Fruit fly (Drosophila melanogaster): Measurements from ENCODE around the gene CG34283.

Gene CG34283

dm6 chr3R:18722490-18722889 lies at the start of gene CG34283:
Gene CG34283, minus strand, starts transcription at chr3R:18722590.
- no peak for TF ChIP-seq noc (tag; optimal IDR thresholded peaks at IDR 0.05)

DNA sequence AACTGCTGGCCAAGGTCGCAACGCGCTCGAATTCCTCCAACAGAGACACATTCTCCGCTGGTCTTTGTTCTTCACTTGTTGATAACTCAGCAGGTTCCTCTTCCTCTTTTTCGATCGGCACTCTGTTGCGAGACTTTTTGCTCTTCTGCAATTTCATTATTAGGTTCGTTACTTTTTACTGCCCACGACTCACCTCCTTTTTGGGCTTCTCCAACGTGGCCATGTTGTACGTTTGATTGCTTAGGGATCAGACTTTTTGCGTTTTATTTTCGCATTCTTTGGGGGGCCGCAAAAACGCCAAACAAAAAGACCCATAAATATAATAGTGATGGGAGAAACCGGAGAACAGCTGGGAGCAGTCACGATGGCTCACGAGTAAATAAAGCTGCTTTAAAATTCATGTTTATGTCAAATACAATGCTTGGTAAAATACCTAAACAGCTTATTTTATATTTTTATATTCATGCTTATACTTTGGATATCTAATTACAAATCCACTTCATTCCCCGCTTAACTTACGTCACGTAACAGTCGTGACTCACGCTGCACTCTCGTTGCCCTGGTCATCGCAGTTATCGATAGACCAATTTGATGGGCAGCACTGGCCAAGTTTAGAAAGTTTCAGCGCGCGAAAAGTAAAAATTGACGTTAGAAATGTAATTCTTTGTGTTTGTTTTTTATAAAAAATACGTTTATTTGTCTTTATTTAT lies 36.3 kb upstream of the CG34283 start, which contains the start of gene Epg5:
Gene Epg5, minus strand, starts transcription at position 326 of the 710 bp plus-strand sequence.
- no peak for TF ChIP-seq noc (tag; optimal IDR thresholded peaks at IDR 0.05)

DNA sequence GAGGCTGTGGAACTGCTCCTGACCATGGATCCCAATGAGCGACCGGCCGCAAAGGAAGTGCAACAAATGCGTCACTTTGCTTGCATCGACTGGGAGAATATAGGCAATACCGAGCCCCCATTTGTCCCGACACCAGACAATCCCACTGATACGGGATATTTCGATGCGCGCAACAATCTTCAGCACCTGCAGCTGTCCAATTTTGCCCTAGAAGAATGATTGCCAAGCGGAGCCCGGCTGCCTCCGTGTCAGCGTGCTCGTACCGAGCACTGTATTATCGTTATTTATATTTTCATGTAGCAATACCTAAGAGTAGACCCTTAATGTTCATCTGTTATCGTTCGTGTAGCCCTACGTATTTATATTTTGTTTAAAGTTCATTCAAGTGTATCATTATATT lies 27.4 kb upstream of the CG34283 start:
- no peak for TF ChIP-seq noc (tag; optimal IDR thresholded peaks at IDR 0.05)

DNA sequence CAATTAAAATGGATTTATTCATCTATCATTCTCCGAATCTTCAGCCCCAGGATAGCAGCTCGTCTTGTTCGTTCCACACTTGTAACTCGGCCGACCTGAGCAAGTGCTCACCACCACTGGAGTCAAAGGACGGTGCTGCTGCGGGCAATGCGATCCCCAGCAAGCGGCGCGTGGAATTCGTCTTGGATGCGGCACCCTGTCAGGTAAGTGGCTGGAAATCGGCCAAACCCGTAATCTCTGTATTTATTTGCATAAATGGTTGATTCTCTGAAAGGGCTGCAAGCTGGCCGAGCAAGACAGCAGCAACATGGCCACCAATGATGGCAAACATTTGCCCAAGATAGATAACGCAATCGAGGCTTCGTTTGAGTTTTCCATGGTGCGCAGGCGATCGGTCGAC lies 25.7 kb upstream of the CG34283 start:
- no peak for TF ChIP-seq noc (tag; optimal IDR thresholded peaks at IDR 0.05)

dm6 chr3R:18745961-18746468 lies 23.6 kb upstream of the CG34283 start, which contains the start of the genes PGS1 and gwl:
Gene PGS1, minus strand, starts transcription at chr3R:18746041.
Gene gwl, plus strand, starts transcription at chr3R:18746370.
- no peak for TF ChIP-seq noc (tag; optimal IDR thresholded peaks at IDR 0.05)

- peak; percentile 62 for TF ChIP-seq noc (tag; optimal IDR thresholded peaks at IDR 0.05)
These were observed 21.0 kb upstream of the CG34283 start, which contains the start of gene Mekk1 for dm6 chr3R:18743270-18743922. Gene Mekk1, minus strand, starts transcription at chr3R:18743594.

DNA sequence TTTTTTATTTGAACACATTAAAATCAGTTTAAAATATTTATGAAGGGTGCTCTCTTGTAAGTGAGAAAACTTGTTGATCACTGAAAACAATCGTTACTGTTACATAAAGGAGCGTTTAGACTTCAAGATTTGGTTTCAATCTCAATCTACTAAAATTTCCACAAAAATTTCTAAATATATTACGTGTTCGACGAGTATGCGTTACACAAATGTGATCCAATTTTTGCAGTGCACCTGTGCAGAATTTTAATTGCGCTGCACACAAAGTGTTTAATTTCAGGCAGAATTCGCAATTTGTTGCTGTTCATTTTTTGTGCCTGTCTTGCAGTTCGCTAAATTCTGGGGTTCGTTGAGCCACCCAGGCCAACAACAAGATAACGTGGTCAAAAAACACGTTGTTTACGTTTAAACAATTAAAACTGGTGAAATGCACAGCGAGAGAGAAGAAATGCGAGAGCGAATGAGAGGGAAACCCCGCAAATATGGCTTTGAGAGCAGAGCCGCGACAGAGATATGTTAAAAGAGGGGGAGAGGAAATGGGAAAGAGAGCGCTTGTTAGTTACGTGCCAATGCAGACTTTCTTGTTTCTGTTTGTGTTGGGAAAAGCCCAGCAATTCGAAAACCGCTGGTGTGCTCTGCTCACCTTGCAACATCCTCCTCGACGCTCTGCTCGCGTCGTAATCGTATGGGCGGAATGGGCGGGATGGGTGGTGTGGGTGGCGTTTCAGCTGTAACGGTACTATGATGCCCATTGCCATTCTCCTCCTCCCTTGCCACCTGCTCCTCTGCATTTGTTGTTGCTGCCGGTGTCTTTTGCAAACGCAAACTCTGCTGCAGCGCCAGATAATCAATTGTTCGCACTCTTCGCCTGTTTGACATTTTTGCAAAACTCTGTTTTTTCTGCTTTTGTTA lies 20.2 kb upstream of the CG34283 start:
- TF ChIP-seq noc (tag; optimal IDR thresholded peaks at IDR 0.05), result no peak

DNA sequence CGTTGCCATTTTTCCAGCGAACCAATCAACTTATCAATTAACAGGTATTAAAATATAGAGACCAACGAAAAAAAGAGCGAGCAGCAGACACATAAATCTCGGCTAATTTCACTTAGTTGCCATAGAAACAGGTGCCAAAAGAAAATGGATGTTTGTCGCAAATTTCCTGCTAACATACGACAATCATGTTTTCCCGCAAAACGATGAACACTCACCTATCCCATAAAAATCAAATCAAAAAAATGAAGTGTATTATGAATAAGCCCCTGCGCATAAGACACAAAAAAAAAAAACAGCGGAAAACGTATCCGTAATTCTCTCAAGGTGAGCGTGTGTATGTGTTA lies 19.4 kb upstream of the CG34283 start:
- TF ChIP-seq noc (tag; optimal IDR thresholded peaks at IDR 0.05), result no peak

DNA sequence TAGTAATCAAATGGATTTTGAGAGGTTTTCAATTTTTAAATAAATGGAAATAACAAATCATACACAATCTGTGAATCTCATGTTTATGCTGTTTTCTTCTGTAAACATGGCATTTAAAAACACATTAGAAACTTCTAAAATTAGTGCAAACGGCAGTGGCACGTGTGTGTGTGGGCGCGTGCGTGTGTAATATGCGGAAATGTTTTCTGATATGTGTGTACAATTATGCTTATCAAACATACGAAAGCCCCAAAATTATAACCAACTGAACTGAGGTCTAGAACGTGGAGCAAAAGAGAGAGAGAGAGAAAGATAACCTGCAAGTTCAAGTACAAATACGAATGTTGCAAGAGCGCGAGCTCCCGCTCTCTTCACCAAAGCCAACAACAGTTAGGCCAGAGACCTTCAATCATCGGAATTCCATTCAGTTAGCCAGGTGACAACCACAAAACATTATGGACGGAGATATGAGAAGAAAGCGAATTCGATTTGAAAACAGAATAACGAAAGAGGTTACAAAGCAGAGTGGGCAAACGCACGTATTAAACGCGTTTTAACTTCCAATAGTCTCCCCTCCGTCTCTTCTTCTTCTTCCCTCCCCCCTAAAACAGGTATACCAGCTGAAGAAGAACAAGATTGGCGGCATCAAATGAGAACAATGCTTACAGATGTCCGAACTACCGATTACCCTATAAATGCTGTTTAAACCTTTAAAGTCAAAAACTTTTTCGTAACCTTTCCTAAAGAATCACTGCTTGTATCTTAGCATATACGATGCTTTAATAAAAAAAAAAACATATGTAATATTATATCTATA lies 18.8 kb upstream of the CG34283 start:
- TF ChIP-seq noc (tag; optimal IDR thresholded peaks at IDR 0.05), result peak; percentile 99

DNA sequence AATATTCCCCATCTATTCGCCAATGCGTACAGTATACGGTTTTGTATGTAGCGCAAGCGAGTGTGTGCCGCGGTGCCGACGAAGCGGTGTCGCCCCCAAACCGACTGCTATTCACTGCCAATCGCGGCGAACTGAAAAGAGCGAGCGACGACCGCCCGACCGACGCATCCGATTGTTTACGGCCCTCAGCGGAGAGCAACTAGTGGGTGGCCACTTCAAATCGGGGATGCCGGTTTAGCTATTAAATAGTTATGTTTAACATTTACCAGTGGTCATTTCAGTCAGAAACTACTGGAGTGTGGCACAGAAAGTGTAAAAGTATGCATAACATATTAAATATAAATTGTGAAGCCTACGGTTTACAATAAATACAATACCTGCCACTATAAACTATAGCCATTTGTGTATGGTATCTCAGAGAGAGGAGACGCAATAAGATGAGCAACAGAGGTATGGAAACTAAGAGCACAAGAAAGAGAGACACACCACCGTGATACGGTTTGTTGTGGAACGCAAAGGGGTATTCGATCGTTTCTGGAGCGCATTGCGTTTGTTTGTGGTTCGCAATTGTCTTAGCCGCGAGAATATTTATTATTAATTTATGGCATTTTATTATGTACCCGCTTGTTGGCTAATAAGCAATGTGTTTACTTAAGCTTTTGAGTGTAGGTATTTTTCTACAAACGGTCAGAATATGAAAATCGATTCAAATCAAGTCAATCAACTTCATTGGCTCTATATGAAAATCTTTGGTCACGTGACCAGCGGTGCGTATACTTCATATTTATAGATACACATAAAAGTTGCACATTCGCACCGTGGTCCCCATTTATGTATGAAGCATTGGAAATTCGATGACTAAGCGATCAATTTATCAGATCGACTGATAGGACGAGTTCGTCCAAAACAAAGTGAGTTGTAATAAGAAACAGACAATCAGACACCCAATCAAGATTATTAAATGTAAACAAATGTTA lies 17.9 kb upstream of the CG34283 start:
- TF ChIP-seq noc (tag; optimal IDR thresholded peaks at IDR 0.05), result peak; percentile 63

DNA sequence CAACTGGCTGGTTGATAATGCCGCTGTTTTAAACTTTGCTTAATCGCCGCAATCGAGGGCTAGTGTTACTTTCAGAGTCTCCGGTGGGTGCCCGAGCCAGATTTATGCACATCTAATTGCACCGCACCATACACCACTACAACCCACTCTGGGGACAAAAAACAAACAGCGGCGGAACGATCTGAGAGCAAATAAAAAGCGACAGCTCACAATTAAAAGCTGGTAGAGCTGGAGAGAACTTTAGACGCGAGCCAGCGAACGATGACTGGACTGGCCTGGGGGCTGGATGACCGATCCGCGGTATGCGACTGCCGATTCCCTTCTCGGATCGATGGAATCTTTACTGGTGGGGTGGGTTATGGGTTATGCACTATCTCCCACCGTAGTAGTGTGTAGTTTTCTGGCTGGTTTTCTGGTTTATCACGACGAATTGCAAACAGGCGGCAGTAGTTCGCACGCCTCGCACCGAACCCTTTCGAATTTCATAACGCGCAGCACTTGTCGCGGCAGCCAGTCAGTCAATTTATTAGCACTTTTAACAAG lies 17.1 kb upstream of the CG34283 start:
- no peak for TF ChIP-seq noc (tag; optimal IDR thresholded peaks at IDR 0.05)

DNA sequence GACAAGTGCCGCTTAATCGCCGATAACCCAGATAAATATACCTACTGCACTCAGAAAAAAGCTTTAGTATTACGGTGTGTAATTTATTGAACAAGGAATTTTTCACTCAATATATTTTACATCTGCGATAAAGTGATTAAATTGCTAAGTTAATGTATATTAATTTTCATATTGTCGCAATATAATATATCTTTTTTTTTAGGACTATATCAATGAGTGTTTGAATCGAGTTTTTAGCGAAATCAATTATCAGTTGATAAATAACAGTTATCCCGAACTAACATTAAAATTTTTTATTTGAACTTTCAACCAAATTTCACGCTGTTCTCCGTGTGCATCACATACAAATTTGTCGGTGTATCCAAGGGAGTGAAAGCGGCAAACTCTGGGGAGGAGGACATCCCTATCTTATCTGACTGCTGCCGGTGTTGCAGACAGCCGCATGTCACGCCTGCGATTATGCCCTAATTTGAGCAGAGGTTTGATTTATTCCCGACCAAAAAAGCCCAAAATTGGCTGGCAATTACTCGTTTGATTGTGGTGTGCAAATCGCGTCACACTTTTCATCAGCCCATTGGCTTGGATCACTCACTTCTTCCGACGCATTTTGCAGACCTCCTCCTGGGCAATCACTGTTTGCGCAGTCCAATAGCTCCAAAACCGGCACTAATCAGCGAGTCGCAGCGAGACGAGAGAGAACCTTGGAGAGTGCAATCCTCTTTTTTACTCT lies 16.5 kb upstream of the CG34283 start:
- no peak for TF ChIP-seq noc (tag; optimal IDR thresholded peaks at IDR 0.05)

DNA sequence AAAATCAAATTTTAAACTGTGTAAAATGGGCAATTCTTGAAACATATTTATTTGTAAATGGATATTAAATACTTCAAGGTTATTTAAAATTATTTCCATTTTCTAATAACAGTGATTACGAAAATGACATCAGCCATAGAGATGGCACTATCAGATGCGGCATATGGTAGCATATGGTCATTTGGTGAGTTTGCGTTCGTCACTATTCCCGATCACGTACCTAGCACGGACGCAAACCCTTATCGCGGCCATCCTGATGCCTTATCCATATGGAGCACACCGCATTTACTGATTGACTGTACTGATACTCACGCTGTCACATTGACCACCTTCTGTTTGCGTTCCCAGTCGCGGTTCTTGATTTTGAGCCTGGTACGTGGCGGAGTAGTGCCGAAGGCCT lies 15.7 kb upstream of the CG34283 start:
- TF ChIP-seq noc (tag; optimal IDR thresholded peaks at IDR 0.05), result no peak
